Fruit fly (Drosophila melanogaster) whole organism, pupa: ENCODE data around the gene hwt.

Source experiments
- CG10348 ChIP-seq: fragments of 200-800 bp; sonication (Bioruptor generic); IDR thresholded peaks from 2 replicates; pipeline ENCODE4 v1.3.6; 2022; ENCODE audit warnings: missing biosample characterization, missing genetic modification characterization
- CG12605 ChIP-seq: fragments of 200-800 bp; sonication (Bioruptor generic); IDR thresholded peaks from 2 replicates; pipeline ENCODE4 v1.3.6; 2022; ENCODE audit warnings: missing biosample characterization, missing genetic modification characterization
- CG13204 ChIP-seq: fragments of 200-800 bp; sonication (Bioruptor generic); optimal IDR thresholded peaks from 2 replicates; lab custom pipeline; 2018; ENCODE audit warnings: missing biosample characterization, mild to moderate bottlenecking, missing genetic modification characterization, moderate library complexity
- CG14655 ChIP-seq: fragments of 200-800 bp; sonication (Bioruptor generic); optimal IDR thresholded peaks from 3 replicates; lab custom pipeline; 2017; ENCODE audit warnings: mild to moderate bottlenecking, missing biosample characterization, missing genetic modification reagents, missing genetic modification characterization
- CG15710 ChIP-seq: fragments of 200-800 bp; sonication (Bioruptor generic); optimal IDR thresholded peaks from 2 replicates; lab custom pipeline; 2018; ENCODE audit warnings: missing biosample characterization, mild to moderate bottlenecking, missing genetic modification characterization, moderate library complexity
- CG17806 ChIP-seq: fragments of 200-800 bp; sonication (Bioruptor generic); optimal IDR thresholded peaks from 2 replicates; lab custom pipeline; 2018; ENCODE audit warnings: missing biosample characterization, mild to moderate bottlenecking, missing genetic modification characterization, moderate library complexity
- CG32121 ChIP-seq: fragments of 200-800 bp; sonication (Bioruptor generic); IDR thresholded peaks from 2 replicates; pipeline ENCODE4 v1.3.6; 2022; ENCODE audit warnings: missing biosample characterization, missing genetic modification characterization
- CG34367 ChIP-seq: fragments of 200-800 bp; sonication (Bioruptor generic); optimal IDR thresholded peaks from 2 replicates; lab custom pipeline; 2018; ENCODE audit warnings: missing biosample characterization, mild to moderate bottlenecking, missing genetic modification characterization
- CG4496 ChIP-seq: fragments of 200-800 bp; sonication (Bioruptor generic); IDR thresholded peaks from 3 replicates; pipeline ENCODE4 v1.3.6; 2022; ENCODE audit warnings: missing biosample characterization, missing genetic modification characterization
- CG8159 ChIP-seq: fragments of 200-800 bp; sonication (Bioruptor generic); optimal IDR thresholded peaks from 3 replicates; lab custom pipeline; 2018; ENCODE audit warnings: missing biosample characterization, mild to moderate bottlenecking, missing genetic modification characterization, moderate library complexity
- CG8301 ChIP-seq: fragments of 200-800 bp; sonication (Bioruptor generic); optimal IDR thresholded peaks from 2 replicates; lab custom pipeline; 2018; ENCODE audit warnings: missing biosample characterization, mild to moderate bottlenecking, missing genetic modification characterization
- CG9948 ChIP-seq: fragments of 200-800 bp; sonication (Bioruptor generic); optimal IDR thresholded peaks from 2 replicates; lab custom pipeline; 2018; ENCODE audit warnings: missing biosample characterization, mild to moderate bottlenecking, missing genetic modification characterization, moderate library complexity
- D1 ChIP-seq: fragments of 200-800 bp; sonication (Bioruptor generic); optimal IDR thresholded peaks from 2 replicates; lab custom pipeline; 2018; ENCODE audit warnings: missing biosample characterization, mild to moderate bottlenecking, missing genetic modification characterization, moderate library complexity
- EcR ChIP-seq: fragments of 200-800 bp; sonication (Bioruptor generic); optimal IDR thresholded peaks from 3 replicates; lab custom pipeline; 2019; ENCODE audit warnings: missing biosample characterization, missing genetic modification characterization, mild to moderate bottlenecking, moderate library complexity, missing genetic modification reagents
- Ets98B ChIP-seq: fragments of 200-800 bp; sonication (Bioruptor generic); IDR thresholded peaks from 2 replicates; pipeline ENCODE4 v1.3.6; 2022; ENCODE audit warnings: missing biosample characterization, missing genetic modification characterization
- Pif1A ChIP-seq: fragments of 200-800 bp; sonication (Bioruptor generic); optimal IDR thresholded peaks from 3 replicates; lab custom pipeline; 2016; ENCODE audit warnings: missing biosample characterization, missing genetic modification characterization
- Pif1B ChIP-seq: fragments of 200-800 bp; sonication (Bioruptor generic); optimal IDR thresholded peaks from 3 replicates; lab custom pipeline; 2016; ENCODE audit warnings: missing biosample characterization, missing genetic modification characterization
- Snoo ChIP-seq: fragments of 200-800 bp; sonication (Bioruptor generic); optimal IDR thresholded peaks from 3 replicates; lab custom pipeline; 2017; ENCODE audit warnings: missing biosample characterization, mild to moderate bottlenecking, missing genetic modification characterization, inconsistent platforms
- fd96Ca ChIP-seq: fragments of 200-800 bp; sonication (Bioruptor generic); IDR thresholded peaks from 3 replicates; pipeline ENCODE4 v1.3.6; 2022; ENCODE audit warnings: missing biosample characterization, missing genetic modification characterization
- gl ChIP-seq: fragments of 200-800 bp; sonication (Bioruptor generic); optimal IDR thresholded peaks from 2 replicates; lab custom pipeline; 2018; ENCODE audit warnings: missing biosample characterization, mild to moderate bottlenecking, missing genetic modification characterization
- rn ChIP-seq: fragments of 200-800 bp; sonication (Bioruptor generic); IDR thresholded peaks from 2 replicates; pipeline ENCODE4 v1.3.6; 2022; ENCODE audit warnings: missing biosample characterization, missing genetic modification characterization

Gene hwt

dm6 chrX:12486294-12487020 lies 81.8 kb downstream of the hwt start, which contains the start of gene Cpr11A:
Cpr11A (plus strand) TSS chrX:12486970.
- TF ChIP-seq gl: no peak
- TF ChIP-seq D1 (tag; lab: Kevin White, UChicago): no peak
- no peak for TF ChIP-seq CG4496 (GFP tag; lab: Robert Waterston, UW)
- TF ChIP-seq Snoo: no peak
- TF ChIP-seq CG12605 (GFP tag; lab: Robert Waterston, UW): no peak
- no peak for TF ChIP-seq CG17806 (tag; lab: Kevin White, UChicago)
- TF ChIP-seq CG34367 (tag; lab: Kevin White, UChicago): no peak
- no peak for TF ChIP-seq CG15710
- TF ChIP-seq CG13204 (GFP tag; lab: Kevin White, UChicago): no peak

dm6 chrX:12480282-12480681 lies 88.0 kb downstream of the hwt start:
- TF ChIP-seq CG10348 (GFP tag; lab: Robert Waterston, UW) (no peak), CG8159 (no peak), Snoo (no peak), gl (no peak), CG12605 (GFP tag; lab: Robert Waterston, UW) (no peak), CG4496 (GFP tag; lab: Robert Waterston, UW) (no peak), CG14655 (GFP tag; lab: Kevin White, UChicago) (no peak), CG17806 (tag; lab: Kevin White, UChicago) (no peak), CG13204 (GFP tag; lab: Kevin White, UChicago) (no peak)

- TF ChIP-seq CG10348 (GFP tag; lab: Robert Waterston, UW) (no peak), CG13204 (GFP tag; lab: Kevin White, UChicago) (no peak), Snoo (no peak), CG34367 (tag; lab: Kevin White, UChicago) (no peak), Pif1A (GFP tag; lab: Kevin White, UChicago) (no peak), CG12605 (GFP tag; lab: Robert Waterston, UW) (0 out of 2 replicates have a peak, but pooled peaks have one; percentile 19), Pif1B (no peak), CG4496 (GFP tag; lab: Robert Waterston, UW) (peak; percentile 41; the same call in 1 of the 3 replicates), CG17806 (tag; lab: Kevin White, UChicago) (no peak), gl (no peak), CG32121 (GFP tag; lab: Robert Waterston, UW) (peak; percentile 33; the same call in 1 of the 2 replicates), CG9948 (tag; lab: Kevin White, UChicago) (peak; percentile 2), fd96Ca (GFP tag; lab: Robert Waterston, UW) (no peak), CG8159 (peak; percentile 0), CG15710 (no peak), rn (GFP tag; lab: Robert Waterston, UW) (no peak), EcR (no peak), CG14655 (GFP tag; lab: Kevin White, UChicago) (peak; percentile 61), CG8301 (tag; lab: Kevin White, UChicago) (peak; percentile 32), Ets98B (GFP tag; lab: Robert Waterston, UW) (no peak), D1 (tag; lab: Kevin White, UChicago) (no peak)
Observed at dm6 chrX:12473953-12474468, 94.2 kb downstream of the hwt start.

dm6 chrX:12472244-12472736 lies 96.0 kb downstream of the hwt start:
- peak; percentile 91 for TF ChIP-seq CG8301 (tag; lab: Kevin White, UChicago)
- TF ChIP-seq CG32121 (GFP tag; lab: Robert Waterston, UW): peak; percentile 98
- peak; percentile 98 for TF ChIP-seq CG4496 (GFP tag; lab: Robert Waterston, UW)
- peak; percentile 77 for TF ChIP-seq D1 (tag; lab: Kevin White, UChicago)
- TF ChIP-seq CG12605 (GFP tag; lab: Robert Waterston, UW): peak; percentile 93
- peak; percentile 89 for TF ChIP-seq CG15710
- TF ChIP-seq Ets98B (GFP tag; lab: Robert Waterston, UW): peak; percentile 95
- TF ChIP-seq gl: peak; percentile 76
- peak; percentile 91 for TF ChIP-seq fd96Ca (GFP tag; lab: Robert Waterston, UW)
- peak; percentile 94 for TF ChIP-seq CG14655 (GFP tag; lab: Kevin White, UChicago)
- TF ChIP-seq CG10348 (GFP tag; lab: Robert Waterston, UW): peak; percentile 83
- peak; percentile 85 for TF ChIP-seq CG34367 (tag; lab: Kevin White, UChicago)
- peak; percentile 91 for TF ChIP-seq rn (GFP tag; lab: Robert Waterston, UW)
- TF ChIP-seq Pif1A (GFP tag; lab: Kevin White, UChicago): peak; percentile 90
- TF ChIP-seq CG13204 (GFP tag; lab: Kevin White, UChicago): peak; percentile 68
- TF ChIP-seq EcR: no peak
- peak; percentile 89 for TF ChIP-seq Pif1B
- TF ChIP-seq CG8159: peak; percentile 92
- peak; percentile 86 for TF ChIP-seq CG17806 (tag; lab: Kevin White, UChicago)
- peak; percentile 90 for TF ChIP-seq CG9948 (tag; lab: Kevin White, UChicago)
- TF ChIP-seq Snoo: peak; percentile 92

dm6 chrX:12471408-12471807 lies 96.8 kb downstream of the hwt start:
- TF ChIP-seq CG4496 (GFP tag; lab: Robert Waterston, UW) (peak; percentile 68; the same call in 2 of the 3 replicates), Snoo (no peak), CG8301 (tag; lab: Kevin White, UChicago) (no peak), CG12605 (GFP tag; lab: Robert Waterston, UW) (peak; percentile 46), fd96Ca (GFP tag; lab: Robert Waterston, UW) (peak; percentile 58; the same call in 2 of the 3 replicates), EcR (no peak), CG14655 (GFP tag; lab: Kevin White, UChicago) (no peak), Pif1A (GFP tag; lab: Kevin White, UChicago) (no peak), CG34367 (tag; lab: Kevin White, UChicago) (no peak), CG32121 (GFP tag; lab: Robert Waterston, UW) (peak; percentile 27; the same call in 1 of the 2 replicates), CG13204 (GFP tag; lab: Kevin White, UChicago) (no peak), Pif1B (no peak), CG15710 (no peak), CG17806 (tag; lab: Kevin White, UChicago) (no peak), CG9948 (tag; lab: Kevin White, UChicago) (no peak), Ets98B (GFP tag; lab: Robert Waterston, UW) (peak; percentile 27; the same call in 1 of the 2 replicates), gl (no peak), CG10348 (GFP tag; lab: Robert Waterston, UW) (no peak), D1 (tag; lab: Kevin White, UChicago) (no peak), rn (GFP tag; lab: Robert Waterston, UW) (no peak), CG8159 (no peak)
